Worm (Caenorhabditis elegans): ENCODE measurements around the gene C06E8.5.

Gene C06E8.5

ce11 chrIII:6961167-6961566, 44.1 kb downstream of the C06E8.5 start:
- TF ChIP-seq ceh-63 (GFP tag; optimal IDR thresholded peaks at IDR 0.05): no peak
- peak; percentile 31 for TF ChIP-seq aly-2 (tag; optimal IDR thresholded peaks at IDR 0.05)
- no peak for TF ChIP-seq nhr-90 (tag; optimal IDR thresholded peaks at IDR 0.05; ENCODE audit: poor library complexity)
- TF ChIP-seq fkh-8 (tag; optimal IDR thresholded peaks at IDR 0.05): no peak
- no peak for TF ChIP-seq fos-1 (tag; optimal IDR thresholded peaks at IDR 0.05)
- no peak for TF ChIP-seq sup-37 (GFP tag; optimal IDR thresholded peaks at IDR 0.05)
- peak in 1 of 2 experiments; percentile 31 for TF ChIP-seq mdl-1 (tag; optimal IDR thresholded peaks at IDR 0.05)
- no peak for TF ChIP-seq pqm-1 (tag; optimal IDR thresholded peaks at IDR 0.05)
- TF ChIP-seq swsn-7 (tag; optimal IDR thresholded peaks at IDR 0.05): peak; percentile 9
- TF ChIP-seq nhr-11 (tag; optimal IDR thresholded peaks at IDR 0.05): no peak
- TF ChIP-seq sox-4 (tag; optimal IDR thresholded peaks at IDR 0.05): no peak
- peak; percentile 40 for TF ChIP-seq ama-1 (optimal IDR thresholded peaks at IDR 0.05)
- no peak for TF ChIP-seq ceh-88 (GFP tag; IDR thresholded peaks at IDR 0.05)
- TF ChIP-seq alr-1 (tag; optimal IDR thresholded peaks at IDR 0.05; ENCODE audit: borderline replicate concordance): no peak
- TF ChIP-seq sptf-1 (tag; optimal IDR thresholded peaks at IDR 0.05): no peak
- TF ChIP-seq lir-3 (tag; optimal IDR thresholded peaks at IDR 0.05; ENCODE audit: poor library complexity): no peak
- peak; percentile 57 for TF ChIP-seq blmp-1 (tag; optimal IDR thresholded peaks at IDR 0.05)
- no peak for TF ChIP-seq ztf-11 (tag; optimal IDR thresholded peaks at IDR 0.05)
- no peak for TF ChIP-seq unc-62 (GFP tag; optimal IDR thresholded peaks at IDR 0.05)
- TF ChIP-seq unc-30 (tag; optimal IDR thresholded peaks at IDR 0.05): no peak
- TF ChIP-seq hlh-4 (tag; optimal IDR thresholded peaks at IDR 0.05): no peak
- TF ChIP-seq nhr-19 (GFP tag; conservative IDR thresholded peaks at IDR 0.05): no peak
- no peak for TF ChIP-seq unc-98 (GFP tag; IDR thresholded peaks at IDR 0.05)
- TF ChIP-seq isw-1 (GFP tag; IDR thresholded peaks at IDR 0.05): 0 out of 2 replicates have a peak, but pooled peaks have one; percentile 10
- TF ChIP-seq tbx-2 (tag; optimal IDR thresholded peaks at IDR 0.05): peak; percentile 2
- TF ChIP-seq efl-3 (GFP tag; optimal IDR thresholded peaks at IDR 0.05): no peak
- TF ChIP-seq nhr-237 (tag; optimal IDR thresholded peaks at IDR 0.05): no peak
- TF ChIP-seq nhr-76 (tag; optimal IDR thresholded peaks at IDR 0.05): no peak
- TF ChIP-seq egl-27 (tag; optimal IDR thresholded peaks at IDR 0.05): no peak
- no peak for TF ChIP-seq ceh-8 (GFP tag; optimal IDR thresholded peaks at IDR 0.05)
- TF ChIP-seq elt-3 (tag; optimal IDR thresholded peaks at IDR 0.05): peak in 1 of 6 experiments; percentile 1
- no peak for TF ChIP-seq nhr-28 (tag; optimal IDR thresholded peaks at IDR 0.05)
- TF ChIP-seq dsc-1 (tag; optimal IDR thresholded peaks at IDR 0.05): no peak
- TF ChIP-seq C16A3.4 (tag; optimal IDR thresholded peaks at IDR 0.05): peak; percentile 67
- TF ChIP-seq snu-23 (GFP tag; optimal IDR thresholded peaks at IDR 0.05): peak; percentile 49
- TF ChIP-seq pax-3 (tag; optimal IDR thresholded peaks at IDR 0.05): no peak
- TF ChIP-seq hlh-17 (GFP tag; optimal IDR thresholded peaks at IDR 0.05; ENCODE audit: borderline replicate concordance): no peak
- TF ChIP-seq nhr-85 (tag): no peak
- TF ChIP-seq ceh-90 (tag; optimal IDR thresholded peaks at IDR 0.05): no peak
- peak; percentile 24 for TF ChIP-seq lin-14 (GFP tag; optimal IDR thresholded peaks at IDR 0.05)
- no peak for TF ChIP-seq ztf-4 (tag; optimal IDR thresholded peaks at IDR 0.05)
- TF ChIP-seq nhr-71 (tag; optimal IDR thresholded peaks at IDR 0.05): peak; percentile 34
- TF ChIP-seq F16B12.6 (tag; optimal IDR thresholded peaks at IDR 0.05): peak; percentile 90
- no peak for TF ChIP-seq Y116A8C.19 (tag; optimal IDR thresholded peaks at IDR 0.05; ENCODE audit: borderline replicate concordance)
- TF ChIP-seq C34B4.2 (tag; optimal IDR thresholded peaks at IDR 0.05): no peak
- TF ChIP-seq mep-1 (tag; optimal IDR thresholded peaks at IDR 0.05): peak; percentile 75
- peak in 1 of 3 experiments; percentile 36 for TF ChIP-seq ceh-82 (tag; optimal IDR thresholded peaks at IDR 0.05)
- TF ChIP-seq zip-4 (GFP tag; optimal IDR thresholded peaks at IDR 0.05): no peak
- TF ChIP-seq lin-13 (GFP tag; optimal IDR thresholded peaks at IDR 0.05): no peak
- TF ChIP-seq nhr-20 (tag; optimal IDR thresholded peaks at IDR 0.05): peak; percentile 25
- TF ChIP-seq pag-3 (tag; optimal IDR thresholded peaks at IDR 0.05; ENCODE audit: borderline replicate concordance, insufficient read depth): no peak
- peak; percentile 52 to 78 (median 69) for TF ChIP-seq dpl-1 (GFP tag; optimal IDR thresholded peaks at IDR 0.05)
- peak; percentile 25 for TF ChIP-seq rnt-1 (tag; optimal IDR thresholded peaks at IDR 0.05)
